Worm (Caenorhabditis elegans) whole organism, L4 larva: ENCODE results near the gene T07C4.3.
A peak's percentile ranks its signal among the peaks of the same experiment; 100 is the strongest.

ENCODE experiments used
- D1046.2 ChIP-seq: fragments of 200-800 bp; sonication (Bioruptor generic); IDR thresholded peaks from 2 replicates; pipeline ENCODE4 v1.3.6; 2022; ENCODE audit warnings: missing genetic modification characterization, missing compliant biosample characterization
- F49E8.2 ChIP-seq: sonication (generic microtip); optimal IDR thresholded peaks from 2 replicates; lab custom pipeline; 2016; ENCODE audit warnings: missing compliant biosample characterization, mild to moderate bottlenecking, missing genetic modification characterization, borderline replicate concordance
- Y105C5A.15 ChIP-seq: fragments of 200-800 bp; sonication (Bioruptor generic); IDR thresholded peaks from 2 replicates; pipeline ENCODE4 v1.3.6; 2022; ENCODE audit warnings: missing genetic modification characterization, missing compliant biosample characterization
- Y75B8A.6 ChIP-seq: fragments of 200-800 bp; sonication (Bioruptor generic); IDR thresholded peaks from 2 replicates; pipeline ENCODE4 v1.3.6; 2022; ENCODE audit warnings: missing genetic modification reagents, missing genetic modification characterization, missing compliant biosample characterization
- aha-1 ChIP-seq: fragments of 150-350 bp; peaks from one replicate; lab custom pipeline; 2014; ENCODE audit warnings: missing biosample characterization, missing genetic modification characterization
- ceh-32 ChIP-seq: sonication (generic microtip); optimal IDR thresholded peaks from 2 replicates; lab custom pipeline; 2016; ENCODE audit warnings: mild to moderate bottlenecking, missing genetic modification characterization, missing compliant biosample characterization; ENCODE audit not compliant: poor library complexity
- ceh-44 ChIP-seq: fragments of 200-800 bp; sonication (Bioruptor generic); IDR thresholded peaks from 2 replicates; pipeline ENCODE4 v1.3.6; 2022; ENCODE audit warnings: missing genetic modification reagents, missing genetic modification characterization, missing compliant biosample characterization
- ceh-62 ChIP-seq: sonication (generic microtip); optimal IDR thresholded peaks from 2 replicates; lab custom pipeline; 2017; ENCODE audit warnings: missing biosample characterization, missing genetic modification characterization
- daf-16 ChIP-seq, 3 experiments: sonication (generic microtip); optimal IDR thresholded peaks; 2 replicates each; lab custom pipeline; 2016 to 2017; ENCODE audit warnings: missing genetic modification characterization in 3 of 3, missing genetic modification reagents in 3 of 3, mild to moderate bottlenecking in 2 of 3, missing compliant biosample characterization in 2 of 3, missing biosample characterization in 1 of 3, moderate library complexity in 1 of 3
- dmd-8 ChIP-seq: fragments of 200-800 bp; sonication (Bioruptor generic); IDR thresholded peaks from 2 replicates; pipeline ENCODE4 v1.3.6; 2022; ENCODE audit warnings: missing genetic modification characterization, missing compliant biosample characterization
- dpl-1 ChIP-seq: fragments of 150-350 bp; optimal IDR thresholded peaks from 2 replicates; lab custom pipeline; 2014; ENCODE audit warnings: missing biosample characterization, missing genetic modification reagents, missing genetic modification characterization
- dve-1 ChIP-seq: sonication (generic microtip); optimal IDR thresholded peaks from 2 replicates; lab custom pipeline; 2017; ENCODE audit warnings: antibody characterized with exemption, mild to moderate bottlenecking, missing genetic modification characterization, missing compliant biosample characterization; ENCODE audit not compliant: insufficient read depth
- hlh-30 ChIP-seq: sonication (generic microtip); optimal IDR thresholded peaks from 2 replicates; lab custom pipeline; 2017; ENCODE audit warnings: antibody characterized with exemption, mild to moderate bottlenecking, missing genetic modification characterization, missing compliant biosample characterization; ENCODE audit not compliant: insufficient read depth
- hmg-1.1 ChIP-seq: fragments of 200-800 bp; sonication (Bioruptor generic); IDR thresholded peaks from 2 replicates; pipeline ENCODE4 v1.3.6; 2022; ENCODE audit warnings: missing genetic modification reagents, missing genetic modification characterization, missing compliant biosample characterization
- lin-15B ChIP-seq: fragments of 150-350 bp; sonication (generic microtip); optimal IDR thresholded peaks from 3 replicates; lab custom pipeline; 2014; ENCODE audit warnings: missing biosample characterization, missing genetic modification characterization
- lir-3 ChIP-seq: sonication (generic microtip); optimal IDR thresholded peaks from 2 replicates; lab custom pipeline; 2016; ENCODE audit warnings: mild to moderate bottlenecking, missing genetic modification characterization, missing compliant biosample characterization
- nhr-237 ChIP-seq: sonication (generic microtip); optimal IDR thresholded peaks from 2 replicates; lab custom pipeline; 2017; ENCODE audit warnings: missing biosample characterization, missing genetic modification characterization
- nhr-25 ChIP-seq: sonication (generic microtip); optimal IDR thresholded peaks from 2 replicates; lab custom pipeline; 2017; ENCODE audit warnings: missing genetic modification characterization, mild to moderate bottlenecking, missing compliant biosample characterization, antibody characterized with exemption, moderate library complexity, borderline replicate concordance; ENCODE audit not compliant: insufficient read depth
- nhr-42 ChIP-seq: fragments of 200-800 bp; sonication (Bioruptor generic); IDR thresholded peaks from 2 replicates; pipeline ENCODE4 v1.3.6; 2022; ENCODE audit warnings: missing genetic modification characterization, missing compliant biosample characterization
- nhr-6 ChIP-seq: fragments of 150-350 bp; optimal IDR thresholded peaks from 2 replicates; lab custom pipeline; 2014; ENCODE audit warnings: missing biosample characterization, missing genetic modification characterization
- nhr-76 ChIP-seq: fragments of 150-350 bp; optimal IDR thresholded peaks from 2 replicates; lab custom pipeline; 2014; ENCODE audit warnings: missing biosample characterization, missing genetic modification characterization
- rbr-2 ChIP-seq: sonication (generic microtip); optimal IDR thresholded peaks from 2 replicates; lab custom pipeline; 2016; ENCODE audit warnings: missing genotype, missing genetic modification characterization, missing compliant biosample characterization
- spr-1 ChIP-seq: sonication (generic microtip); optimal IDR thresholded peaks from 2 replicates; lab custom pipeline; 2016; ENCODE audit warnings: mild to moderate bottlenecking, missing genetic modification characterization, missing compliant biosample characterization
- spr-3 ChIP-seq: fragments of 200-800 bp; sonication (Bioruptor generic); optimal IDR thresholded peaks from 2 replicates; lab custom pipeline; 2018; ENCODE audit warnings: mild to moderate bottlenecking, missing genetic modification characterization, missing compliant biosample characterization
- tag-97 ChIP-seq: fragments of 200-800 bp; sonication (Bioruptor generic); IDR thresholded peaks from 2 replicates; pipeline ENCODE4 v1.3.6; 2022; ENCODE audit warnings: missing genetic modification characterization, missing compliant biosample characterization
- unc-130 ChIP-seq: sonication (generic microtip); optimal IDR thresholded peaks from 2 replicates; lab custom pipeline; 2016; ENCODE audit warnings: missing genetic modification reagents, missing genetic modification characterization, missing compliant biosample characterization
- unc-39 ChIP-seq: sonication (generic microtip); optimal IDR thresholded peaks from 2 replicates; lab custom pipeline; 2017; ENCODE audit warnings: missing biosample characterization, missing genetic modification characterization
- unc-62 ChIP-seq, 3 experiments: fragments of 150-350 bp in 1 of 3; sonication (generic microtip); optimal IDR thresholded peaks in 2 of 3; peaks in 1 of 3; 1 replicate in 1 of 3; 2 replicates in 2 of 3; lab custom pipeline; 2014 to 2017; ENCODE audit warnings: missing biosample characterization in 3 of 3, missing genetic modification characterization in 3 of 3, missing genetic modification reagents in 3 of 3, missing genotype in 1 of 3
- vab-7 ChIP-seq: fragments of 200-800 bp; sonication (Bioruptor generic); IDR thresholded peaks from 2 replicates; pipeline ENCODE4 v1.3.6; 2022; ENCODE audit warnings: missing genetic modification reagents, missing genetic modification characterization, missing compliant biosample characterization
- zfp-2 ChIP-seq: sonication (generic microtip); optimal IDR thresholded peaks from 2 replicates; lab custom pipeline; 2016; ENCODE audit warnings: mild to moderate bottlenecking, missing genetic modification characterization, missing compliant biosample characterization
- zfp-3 ChIP-seq: fragments of 200-800 bp; sonication (Bioruptor generic); conservative IDR thresholded peaks from 2 replicates; pipeline ENCODE4 v1.3.6; 2022; ENCODE audit warnings: missing genetic modification reagents, missing genetic modification characterization, missing compliant biosample characterization
- zip-11 ChIP-seq: fragments of 200-800 bp; sonication (Bioruptor generic); IDR thresholded peaks from 2 replicates; pipeline ENCODE4 v1.3.6; 2022; ENCODE audit warnings: missing genetic modification characterization, missing compliant biosample characterization
- zip-2 ChIP-seq: fragments of 150-350 bp; optimal IDR thresholded peaks from 2 replicates; lab custom pipeline; 2014; ENCODE audit warnings: missing biosample characterization, missing genetic modification characterization

Gene T07C4.3

DNA sequence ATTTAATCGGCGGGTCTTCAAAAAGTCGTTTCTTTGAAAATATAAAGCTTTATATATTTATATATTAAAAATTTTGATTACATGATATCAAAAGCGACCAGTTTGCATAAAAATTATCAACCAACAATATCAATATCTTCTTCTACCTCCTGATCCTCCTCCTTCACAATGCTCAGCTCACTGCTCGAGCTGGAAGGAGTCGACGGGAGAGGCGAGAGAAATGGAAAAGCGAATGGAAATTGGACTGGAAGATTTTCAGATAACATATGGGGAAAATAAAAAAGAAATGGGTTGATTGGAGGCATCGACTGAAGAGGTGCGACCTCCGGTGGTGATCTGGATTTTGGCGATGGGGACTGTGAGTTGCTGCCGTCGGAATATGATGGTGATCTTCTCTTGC, 12.0 kb upstream of the T07C4.3 start:
- TF ChIP-seq Y75B8A.6 (GFP tag; lab: Robert Waterston, UW): no peak
- TF ChIP-seq aha-1 (tag; lab: Kevin White, UChicago): peak; percentile 69

DNA sequence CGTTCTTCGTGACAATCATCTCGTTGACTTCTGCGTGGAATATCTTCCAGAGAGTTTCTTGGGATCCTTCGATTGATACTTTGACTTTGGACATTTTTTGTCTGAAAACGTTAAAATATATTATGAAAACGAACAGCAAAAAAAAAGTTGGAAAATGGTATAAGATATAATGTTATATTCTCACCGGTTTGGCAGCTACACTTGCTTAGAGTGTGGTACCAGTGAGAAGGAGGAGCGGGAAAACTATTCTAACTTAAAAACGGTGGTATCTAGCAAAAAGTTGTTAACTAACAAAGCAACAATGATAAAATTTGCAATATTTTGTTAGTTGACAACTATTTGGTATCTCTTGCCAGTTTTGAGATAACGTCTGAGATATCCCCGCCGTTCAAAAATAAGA, 10.2 kb upstream of the T07C4.3 start, which contains the start of gene tbx-9:
TSS of gene tbx-9 (minus strand) at position 101 of the 400 bp plus-strand sequence.
- TF ChIP-seq nhr-25: no peak
- no peak for TF ChIP-seq unc-39 (tag; lab: Kevin White, UChicago)
- TF ChIP-seq zip-11 (GFP tag; lab: Robert Waterston, UW): no peak
- no peak for TF ChIP-seq tag-97 (GFP tag; lab: Robert Waterston, UW)
- no peak for TF ChIP-seq zfp-2
- no peak for TF ChIP-seq nhr-76
- TF ChIP-seq nhr-6 (tag; lab: Kevin White, UChicago): no peak
- no peak for TF ChIP-seq lin-15B (tag; lab: Kevin White, UChicago)
- TF ChIP-seq dpl-1 (GFP tag; lab: Kevin White, UChicago): no peak

DNA sequence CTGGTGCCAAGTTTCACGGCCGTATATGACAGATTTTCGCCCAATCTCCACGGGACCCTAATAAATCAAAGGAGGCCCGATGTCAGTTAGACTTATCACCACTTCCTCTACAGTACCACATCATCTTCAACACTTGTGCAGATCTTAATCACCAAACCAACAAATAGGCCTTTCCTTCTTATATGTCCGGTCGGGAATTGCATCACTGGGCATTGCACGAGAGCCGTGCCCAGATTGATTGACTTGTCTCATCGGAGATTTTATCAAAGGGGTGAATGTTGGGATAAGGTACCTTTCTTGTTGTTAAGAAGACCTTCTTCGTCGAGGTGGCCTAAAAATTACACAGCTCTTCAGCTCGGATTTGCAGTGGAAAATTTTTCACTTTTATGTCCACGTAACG, 7.2 kb upstream of the T07C4.3 start:
- TF ChIP-seq F49E8.2 (tag; lab: Kevin White, UChicago) (no peak), ceh-32 (no peak), lir-3 (tag; lab: Kevin White, UChicago) (no peak), unc-39 (tag; lab: Kevin White, UChicago) (no peak), nhr-237 (tag; lab: Kevin White, UChicago) (no peak), ceh-62 (tag; lab: Kevin White, UChicago) (no peak), dpl-1 (GFP tag; lab: Kevin White, UChicago) (no peak), rbr-2 (tag; lab: Kevin White, UChicago) (no peak), spr-3 (no peak), Y105C5A.15 (no peak)

DNA sequence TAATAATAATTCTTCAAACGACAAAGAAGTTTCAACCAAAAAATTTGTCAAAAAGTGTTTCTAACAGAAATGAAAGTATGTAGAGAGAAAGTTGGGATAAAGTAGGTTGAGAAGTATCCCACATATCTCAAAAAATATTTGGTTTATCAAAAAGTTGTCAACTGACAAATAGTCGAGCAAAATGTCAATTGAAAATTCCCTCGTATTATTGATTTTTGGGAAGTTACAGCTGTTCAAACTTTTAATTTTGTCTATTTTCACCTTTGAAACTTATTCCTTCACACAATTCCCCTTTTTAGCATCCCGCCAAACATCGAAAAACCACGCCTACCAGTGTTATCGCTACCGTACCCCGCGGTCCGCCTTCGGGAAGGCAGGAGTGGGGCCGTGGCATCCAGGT, 4.9 kb upstream of the T07C4.3 start, which contains the start of gene tbx-8:
TSS of gene tbx-8 (plus strand) at position 301 of the 400 bp plus-strand sequence.
- TF ChIP-seq dmd-8 (GFP tag; lab: Robert Waterston, UW) (no peak), D1046.2 (GFP tag; lab: Robert Waterston, UW) (no peak), unc-130 (GFP tag; lab: Kevin White, UChicago) (no peak), nhr-42 (GFP tag; lab: Robert Waterston, UW) (no peak), hlh-30 (tag; lab: Kevin White, UChicago) (no peak), zip-2 (tag; lab: Kevin White, UChicago) (no peak), nhr-76 (no peak)
- TF ChIP-seq, all 104 proteins: peak for 0

DNA sequence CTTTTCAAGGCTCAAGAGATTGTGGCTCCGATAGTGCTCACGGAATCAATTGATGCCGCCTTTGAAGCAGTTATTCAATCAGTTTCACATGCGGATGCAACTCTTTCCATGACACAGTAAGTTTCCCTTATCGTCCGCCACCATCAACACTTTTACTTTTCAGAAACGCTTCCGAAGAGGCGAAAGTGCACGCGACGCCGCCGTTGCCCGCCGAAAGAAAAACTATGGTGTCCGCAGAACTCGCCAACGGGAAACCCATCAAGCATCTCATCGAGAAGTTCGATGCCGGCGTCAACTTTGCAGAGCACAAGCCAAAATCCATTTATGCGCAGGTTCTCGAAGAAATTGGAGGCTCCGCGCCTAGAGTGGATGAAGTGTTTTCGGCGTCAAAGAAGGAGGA, 1.5 kb downstream of the T07C4.3 start:
- TF ChIP-seq ceh-44 (GFP tag; lab: Robert Waterston, UW): no peak
- no peak for TF ChIP-seq zfp-3
- no peak for TF ChIP-seq daf-16 (GFP tag; optimal IDR thresholded peaks at IDR 0.05; lab: Kevin White, UChicago)
- no peak for TF ChIP-seq daf-16 (tag; optimal IDR thresholded peaks at IDR 0.05; lab: Kevin White, UChicago)
- TF ChIP-seq hmg-1.1: no peak
- no peak for TF ChIP-seq dve-1 (tag; lab: Kevin White, UChicago)
- TF ChIP-seq spr-1 (tag; lab: Kevin White, UChicago): no peak
- TF ChIP-seq nhr-237 (tag; lab: Kevin White, UChicago): no peak
- no peak for TF ChIP-seq vab-7
- no peak for TF ChIP-seq unc-62 (GFP tag; optimal IDR thresholded peaks at IDR 0.05 in 1 of 2; lab: Kevin White, UChicago)
- no peak for TF ChIP-seq unc-62 (tag; optimal IDR thresholded peaks at IDR 0.05; lab: Kevin White, UChicago)
